Worm (Caenorhabditis elegans): Measurements from ENCODE around the gene F38B7.3.

ce11 chrV:11531831-11532534 lies 16.9 kb upstream of the F38B7.3 start:
- TF ChIP-seq klf-2 (GFP tag; conservative IDR thresholded peaks at IDR 0.05) = no peak
- no peak for TF ChIP-seq flt-1 (GFP tag; IDR thresholded peaks at IDR 0.05)
- no peak for TF ChIP-seq ztf-29 (GFP tag; IDR thresholded peaks at IDR 0.05)
- TF ChIP-seq tab-1 (GFP tag; IDR thresholded peaks at IDR 0.05) = no peak
- TF ChIP-seq T22C8.4 (GFP tag; IDR thresholded peaks at IDR 0.05) = no peak
- no peak for TF ChIP-seq ztf-23 (GFP tag; IDR thresholded peaks at IDR 0.05)
- no peak for TF ChIP-seq cog-1 (tag; optimal IDR thresholded peaks at IDR 0.05)
- no peak for TF ChIP-seq ref-1 (GFP tag; conservative IDR thresholded peaks at IDR 0.05)
